Fruit fly (Drosophila melanogaster): ENCODE results near the gene nkd.
A peak's percentile ranks its signal among the peaks of the same experiment; 100 is the strongest.

nkd gene

dm6 chr3L:19024800-19025199, 20.4 kb downstream of the nkd start (continued):
- TF ChIP-seq CG9817 (tag; optimal IDR thresholded peaks at IDR 0.05) (peak; percentile 13), jigr1 (GFP tag; IDR thresholded peaks at IDR 0.05) (no peak), chn (GFP tag; optimal IDR thresholded peaks at IDR 0.05) (peak; percentile 86), CG7556 (GFP tag; optimal IDR thresholded peaks at IDR 0.05) (peak; percentile 71), CG32772 (GFP tag; IDR thresholded peaks at IDR 0.05) (peak; percentile 85), CG14050 (GFP tag; IDR thresholded peaks at IDR 0.05) (peak; percentile 52; the same call in 1 of the 3 replicates), klu (GFP tag; IDR thresholded peaks at IDR 0.05) (peak; percentile 51; the same call in 1 of the 2 replicates), CG1233 (GFP tag; optimal IDR thresholded peaks at IDR 0.05) (peak; percentile 65), CG3838 (GFP tag; optimal IDR thresholded peaks at IDR 0.05) (peak; percentile 31), Rx (GFP tag; IDR thresholded peaks at IDR 0.05) (peak; percentile 79), HLH4C (GFP tag; IDR thresholded peaks at IDR 0.05; ENCODE audit: partially characterized antibody) (no peak), tll (GFP tag; optimal IDR thresholded peaks at IDR 0.05) (no peak), CG15011 (GFP tag; optimal IDR thresholded peaks at IDR 0.05) (peak; percentile 43), CG18011 (GFP tag; optimal IDR thresholded peaks at IDR 0.05) (no peak), aop (GFP tag; IDR thresholded peaks at IDR 0.05) (no peak), NK7.1 (GFP tag; optimal IDR thresholded peaks at IDR 0.05) (peak; percentile 61), Awh (GFP tag; IDR thresholded peaks at IDR 0.05) (peak; percentile 77; the same call in 1 of the 2 replicates), CG16863 (GFP tag; optimal IDR thresholded peaks at IDR 0.05) (peak; percentile 83), Lhr (GFP tag; optimal IDR thresholded peaks at IDR 0.05) (peak; percentile 53), fd102C (GFP tag; optimal IDR thresholded peaks at IDR 0.05) (no peak), CG17361 (GFP tag; IDR thresholded peaks at IDR 0.05) (peak; percentile 86), stc (GFP tag; IDR thresholded peaks at IDR 0.05) (peak; percentile 81), kah (GFP tag; optimal IDR thresholded peaks at IDR 0.05) (peak; percentile 47), eve (GFP tag; optimal IDR thresholded peaks at IDR 0.05) (peak in 1 of 2 experiments; percentile 79), tap (tag; optimal IDR thresholded peaks at IDR 0.05) (no peak), CG7839 (tag; optimal IDR thresholded peaks at IDR 0.05) (peak; percentile 81), chinmo (GFP tag; IDR thresholded peaks at IDR 0.05; ENCODE audit: partially characterized antibody) (0 out of 4 replicates have a peak, but pooled peaks have one; percentile 43), CG8388 (GFP tag; optimal IDR thresholded peaks at IDR 0.05) (peak; percentile 57), az2 (GFP tag; optimal IDR thresholded peaks at IDR 0.05) (peak; percentile 83), CG2120 (GFP tag; optimal IDR thresholded peaks at IDR 0.05) (peak; percentile 57), pnt (GFP tag; optimal IDR thresholded peaks at IDR 0.05) (peak; percentile 58), dmrt11E (tag; optimal IDR thresholded peaks at IDR 0.05) (peak; percentile 90), CG6175 (GFP tag; IDR thresholded peaks at IDR 0.05) (no peak), otp (GFP tag; IDR thresholded peaks at IDR 0.05) (peak; percentile 87), Sox100B (GFP tag; optimal IDR thresholded peaks at IDR 0.05) (peak; percentile 62), CG5245 (GFP tag; optimal IDR thresholded peaks at IDR 0.05) (peak; percentile 84), ci (GFP tag; IDR thresholded peaks at IDR 0.05) (peak; percentile 92), C15 (GFP tag; IDR thresholded peaks at IDR 0.05) (peak; percentile 55; the same call in 1 of the 3 replicates), usp (GFP tag; optimal IDR thresholded peaks at IDR 0.05) (no peak), CG34224 (GFP tag; IDR thresholded peaks at IDR 0.05; ENCODE audit: partially characterized antibody) (no peak), CG9932 (GFP tag; IDR thresholded peaks at IDR 0.05) (0 out of 2 replicates have a peak, but pooled peaks have one; percentile 36), dysf (GFP tag; IDR thresholded peaks at IDR 0.05) (peak; percentile 79), sug (tag; optimal IDR thresholded peaks at IDR 0.05) (peak; percentile 21), CG3065 (GFP tag; optimal IDR thresholded peaks at IDR 0.05) (peak; percentile 38), CG12219 (GFP tag; optimal IDR thresholded peaks at IDR 0.05) (peak; percentile 77), exex (tag; optimal IDR thresholded peaks at IDR 0.05) (no peak), CG11504 (tag; optimal IDR thresholded peaks at IDR 0.05) (peak; percentile 82), pb (GFP tag; optimal IDR thresholded peaks at IDR 0.05) (peak; percentile 61), CG12391 (tag; optimal IDR thresholded peaks at IDR 0.05) (peak; percentile 85), CG34422 (GFP tag; IDR thresholded peaks at IDR 0.05) (peak; percentile 83), CG31388 (GFP tag; optimal IDR thresholded peaks at IDR 0.05) (no peak)
